Worm (Caenorhabditis elegans) whole organism, mixed stage, embryonic: Measurements from ENCODE around the gene Y116F11A.3.

ENCODE experiments used
- M03D4.4 ChIP-seq: sonication (generic microtip); optimal IDR thresholded peaks from 2 replicates; lab custom pipeline; 2017; ENCODE audit warnings: mild to moderate bottlenecking, missing genetic modification characterization, missing compliant biosample characterization
- blmp-1 ChIP-seq: fragments of 150-350 bp; optimal IDR thresholded peaks from 2 replicates; lab custom pipeline; 2014; ENCODE audit warnings: missing biosample characterization, missing genetic modification characterization
- ceh-83 ChIP-seq: fragments of 200-800 bp; sonication (Bioruptor generic); optimal IDR thresholded peaks from 2 replicates; lab custom pipeline; 2018; ENCODE audit warnings: mild to moderate bottlenecking, missing genetic modification characterization, missing compliant biosample characterization
- cnd-1 ChIP-seq: fragments of 200-800 bp; sonication (Bioruptor generic); optimal IDR thresholded peaks from 2 replicates; lab custom pipeline; 2018; ENCODE audit warnings: mild to moderate bottlenecking, missing genetic modification characterization, missing compliant biosample characterization
- drap-1 ChIP-seq: fragments of 200-800 bp; sonication (Bioruptor generic); optimal IDR thresholded peaks from 3 replicates; lab custom pipeline; 2018; ENCODE audit warnings: mild to moderate bottlenecking, missing genetic modification characterization, missing compliant biosample characterization
- elt-1 ChIP-seq: sonication (generic microtip); optimal IDR thresholded peaks from 2 replicates; lab custom pipeline; 2017; ENCODE audit warnings: missing genetic modification characterization, mild to moderate bottlenecking, missing compliant biosample characterization, antibody characterized with exemption, moderate library complexity, borderline replicate concordance; ENCODE audit not compliant: insufficient read depth
- elt-3 ChIP-seq: fragments of 150-350 bp; optimal IDR thresholded peaks from 2 replicates; lab custom pipeline; 2014; ENCODE audit warnings: missing biosample characterization, missing genetic modification characterization
- hlh-1 ChIP-seq: fragments of 150-350 bp; optimal IDR thresholded peaks from 2 replicates; lab custom pipeline; 2014; ENCODE audit warnings: missing biosample characterization, missing genetic modification reagents, missing genetic modification characterization
- lin-13 ChIP-seq: fragments of 150-350 bp; optimal IDR thresholded peaks from 2 replicates; lab custom pipeline; 2014; ENCODE audit warnings: missing biosample characterization, missing genetic modification characterization
- lin-32 ChIP-seq: fragments of 200-800 bp; sonication (Bioruptor generic); optimal IDR thresholded peaks from 2 replicates; lab custom pipeline; 2018; ENCODE audit warnings: mild to moderate bottlenecking, missing genetic modification characterization, missing compliant biosample characterization
- lsy-2 ChIP-seq: fragments of 150-350 bp; optimal IDR thresholded peaks from 2 replicates; lab custom pipeline; 2014; ENCODE audit warnings: missing biosample characterization, missing genetic modification characterization
- mep-1 ChIP-seq: fragments of 150-350 bp; optimal IDR thresholded peaks from 2 replicates; lab custom pipeline; 2017; ENCODE audit warnings: missing biosample characterization, missing genetic modification reagents, missing genetic modification characterization, inconsistent platforms
- mls-2 ChIP-seq: sonication (generic microtip); optimal IDR thresholded peaks from 2 replicates; lab custom pipeline; 2016; ENCODE audit warnings: mild to moderate bottlenecking, missing genetic modification characterization, moderate library complexity, missing compliant biosample characterization
- nhr-12 ChIP-seq: fragments of 150-350 bp; optimal IDR thresholded peaks from 2 replicates; lab custom pipeline; 2014; ENCODE audit warnings: missing biosample characterization, missing genetic modification characterization
- nhr-2 ChIP-seq: fragments of 150-350 bp; optimal IDR thresholded peaks from 2 replicates; lab custom pipeline; 2014; ENCODE audit warnings: missing biosample characterization, missing genetic modification characterization
- nhr-237 ChIP-seq: fragments of 150-350 bp; optimal IDR thresholded peaks from 2 replicates; lab custom pipeline; 2014; ENCODE audit warnings: missing biosample characterization, missing genetic modification characterization
- nhr-28 ChIP-seq: fragments of 150-350 bp; optimal IDR thresholded peaks from 2 replicates; lab custom pipeline; 2014; ENCODE audit warnings: missing biosample characterization, missing genetic modification characterization
- pha-4 ChIP-seq: fragments of 150-350 bp; optimal IDR thresholded peaks from 2 replicates; lab custom pipeline; 2018; ENCODE audit warnings: missing biosample characterization, missing genetic modification reagents, missing genetic modification characterization
- sem-2 ChIP-seq: fragments of 200-800 bp; sonication (Bioruptor generic); optimal IDR thresholded peaks from 2 replicates; lab custom pipeline; 2018; ENCODE audit warnings: mild to moderate bottlenecking, missing genetic modification characterization, missing compliant biosample characterization
- sptf-1 ChIP-seq: sonication (generic microtip); optimal IDR thresholded peaks from 2 replicates; lab custom pipeline; 2017; ENCODE audit warnings: mild to moderate bottlenecking, missing genetic modification characterization, moderate library complexity, missing compliant biosample characterization
- tbx-8 ChIP-seq: fragments of 200-800 bp; sonication (Bioruptor generic); optimal IDR thresholded peaks from 2 replicates; lab custom pipeline; 2018; ENCODE audit warnings: mild to moderate bottlenecking, missing genetic modification characterization, moderate library complexity, missing compliant biosample characterization
- unc-120 ChIP-seq: sonication (generic microtip); optimal IDR thresholded peaks from 2 replicates; lab custom pipeline; 2017; ENCODE audit warnings: missing genetic modification characterization, missing compliant biosample characterization; ENCODE audit not compliant: poor library complexity, severe bottlenecking
- unc-39 ChIP-seq: fragments of 150-350 bp; optimal IDR thresholded peaks from 2 replicates; lab custom pipeline; 2014; ENCODE audit warnings: missing biosample characterization, missing genetic modification characterization
- unc-62 ChIP-seq: fragments of 150-350 bp; optimal IDR thresholded peaks from 2 replicates; lab custom pipeline; 2014; ENCODE audit warnings: missing biosample characterization, missing genetic modification reagents, missing genetic modification characterization
- zip-8 ChIP-seq: fragments of 150-350 bp; optimal IDR thresholded peaks from 2 replicates; lab custom pipeline; 2014; ENCODE audit warnings: missing biosample characterization, missing genetic modification characterization
- ztf-11 ChIP-seq: fragments of 150-350 bp; optimal IDR thresholded peaks from 2 replicates; lab custom pipeline; 2014; ENCODE audit warnings: missing biosample characterization, missing genetic modification characterization

Gene Y116F11A.3

DNA sequence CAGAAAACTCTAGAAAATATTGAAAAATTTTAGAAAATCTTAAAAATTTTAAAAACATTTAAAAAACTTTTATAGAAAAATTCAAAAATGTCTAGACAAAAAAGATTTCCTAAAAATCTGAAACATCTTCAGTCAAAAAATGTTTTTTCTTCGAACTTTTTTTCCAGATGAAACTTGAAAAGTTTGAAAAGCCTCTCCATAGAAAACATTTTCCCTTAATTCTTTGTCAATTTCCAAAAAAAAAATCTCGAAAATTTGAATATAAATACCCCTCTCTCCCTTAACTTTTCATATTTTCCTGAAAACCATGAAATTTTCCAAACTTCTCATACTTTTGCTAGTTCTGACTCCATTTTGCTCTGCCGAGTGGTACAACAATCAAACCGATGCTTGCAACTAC, at the start of gene Y116F11A.3:
Y116F11A.3 (plus strand) TSS at position 301 of the 400 bp plus-strand sequence.
- TF ChIP-seq lsy-2 (tag; lab: Kevin White, UChicago) (no peak), nhr-2 (tag; lab: Kevin White, UChicago) (no peak), sptf-1 (no peak), unc-39 (tag; lab: Kevin White, UChicago) (no peak), elt-1 (tag; lab: Kevin White, UChicago) (no peak), nhr-237 (tag; lab: Kevin White, UChicago) (no peak), pha-4 (no peak), hlh-1 (tag; lab: Kevin White, UChicago) (no peak), ceh-83 (GFP tag; lab: Kevin White, UChicago) (no peak), blmp-1 (tag; lab: Kevin White, UChicago) (no peak)

DNA sequence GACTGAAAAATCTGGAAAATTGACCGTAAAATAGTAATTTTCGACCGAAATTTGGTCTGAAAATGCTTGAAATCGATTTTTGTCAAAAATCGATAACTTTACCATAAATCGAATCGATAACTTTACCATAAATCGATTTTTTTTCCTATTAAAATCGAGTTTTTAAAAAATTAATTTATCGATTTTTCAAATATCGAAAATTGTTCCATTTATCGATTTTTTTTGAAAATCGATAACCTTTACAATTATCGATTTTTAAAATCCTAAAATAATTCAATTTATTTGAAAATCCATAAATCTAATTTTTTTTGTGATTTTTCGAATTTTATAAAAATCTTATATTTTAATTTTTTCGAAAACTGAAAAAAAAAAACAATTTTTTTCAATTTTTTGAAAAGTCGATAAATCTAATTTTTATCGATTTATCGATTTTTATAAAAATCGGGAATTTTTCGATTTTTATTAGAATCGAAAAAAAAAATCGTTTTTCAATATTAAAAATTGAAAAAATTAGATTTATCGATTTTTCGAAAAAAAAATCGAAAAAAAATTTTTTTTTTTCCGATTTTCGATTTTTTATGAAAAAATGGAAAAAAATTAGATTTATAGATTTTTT, 37.5 kb upstream of the Y116F11A.3 start:
- no peak for TF ChIP-seq M03D4.4 (tag; lab: Kevin White, UChicago)
- TF ChIP-seq nhr-28 (tag; lab: Kevin White, UChicago), result no peak
- TF ChIP-seq nhr-12 (tag; lab: Kevin White, UChicago), result no peak
- TF ChIP-seq lin-13 (tag; lab: Kevin White, UChicago), result no peak
- TF ChIP-seq hlh-1 (tag; lab: Kevin White, UChicago), result no peak
- TF ChIP-seq unc-39 (tag; lab: Kevin White, UChicago), result no peak
- no peak for TF ChIP-seq ztf-11 (tag; lab: Kevin White, UChicago)
- no peak for TF ChIP-seq lin-32 (GFP tag; lab: Kevin White, UChicago)
- TF ChIP-seq pha-4, result no peak
- TF ChIP-seq unc-120 (tag; lab: Kevin White, UChicago), result no peak
- TF ChIP-seq lsy-2 (tag; lab: Kevin White, UChicago), result no peak
- TF ChIP-seq elt-1 (tag; lab: Kevin White, UChicago), result no peak
- TF ChIP-seq nhr-2 (tag; lab: Kevin White, UChicago), result no peak
- TF ChIP-seq zip-8 (tag; lab: Kevin White, UChicago), result no peak
- no peak for TF ChIP-seq elt-3
- TF ChIP-seq nhr-237 (tag; lab: Kevin White, UChicago), result no peak
- TF ChIP-seq, all 35 proteins: peak for 0

DNA sequence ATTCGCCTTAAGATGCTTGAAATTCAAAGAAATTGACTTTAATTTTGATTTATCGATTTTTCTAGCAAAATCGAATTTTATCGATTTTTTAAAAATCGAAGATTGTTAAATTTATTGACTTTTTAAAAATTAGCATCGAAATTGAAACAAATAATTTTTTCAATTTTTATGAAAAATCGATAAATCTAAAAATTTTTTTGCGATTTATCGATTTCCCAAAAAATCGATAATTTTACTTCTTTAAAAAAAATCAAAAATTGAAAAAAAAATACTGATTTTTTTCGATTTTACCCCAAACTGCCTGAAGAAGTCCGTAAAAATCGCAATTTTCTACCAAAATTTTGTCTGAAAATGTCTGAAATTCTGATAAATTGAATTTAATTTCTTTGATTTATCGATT, 36.9 kb upstream of the Y116F11A.3 start:
- TF ChIP-seq tbx-8, result no peak
- TF ChIP-seq, all 35 proteins: peak for 0

DNA sequence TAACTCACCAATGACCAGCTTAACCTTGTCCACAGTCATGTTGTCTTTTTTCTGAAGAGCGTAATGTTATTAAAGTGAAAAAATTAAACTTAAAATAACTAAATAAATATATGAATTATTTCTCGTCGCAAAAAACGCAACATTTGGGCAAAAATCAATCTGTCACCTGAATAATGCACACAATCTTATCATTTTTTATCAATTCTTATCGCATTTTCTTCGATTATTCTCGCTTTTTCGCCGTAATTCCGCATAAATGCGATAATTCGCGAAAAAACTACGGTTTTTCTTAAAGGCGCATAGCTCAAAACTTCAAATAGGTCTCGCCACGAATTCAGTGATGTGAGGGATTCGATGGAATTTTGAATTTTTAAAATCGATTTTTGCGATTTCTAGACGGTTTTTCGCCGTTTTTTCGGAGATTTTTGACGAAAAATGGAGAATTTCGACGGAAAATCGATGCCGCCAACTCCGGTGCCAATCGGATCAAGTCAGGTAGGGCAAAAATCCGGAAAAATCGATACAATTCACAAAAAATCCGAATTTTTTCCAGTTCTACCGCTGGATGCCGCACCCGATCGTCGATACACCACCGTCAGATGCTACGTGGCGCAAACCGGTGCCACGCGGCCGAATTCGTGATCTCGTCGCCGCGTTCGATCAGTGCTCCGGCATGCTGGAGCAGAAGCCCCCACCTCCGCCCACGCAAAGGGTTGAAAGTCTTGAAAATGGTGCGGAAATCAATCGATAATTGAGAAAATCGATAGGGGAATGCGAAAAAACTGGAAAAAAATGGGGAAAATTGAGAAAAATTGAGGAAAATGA, 31.3 kb upstream of the Y116F11A.3 start, which contains the start of the genes Y43F8C.13 and ani-3:
Y43F8C.13 (minus strand) TSS at position 51 of the 825 bp plus-strand sequence.
ani-3 (plus strand) TSS at position 385 of the 825 bp plus-strand sequence.
- TF ChIP-seq cnd-1 (tag; lab: Kevin White, UChicago) (no peak), drap-1 (GFP tag; lab: Kevin White, UChicago) (no peak), unc-39 (tag; lab: Kevin White, UChicago) (no peak), nhr-12 (tag; lab: Kevin White, UChicago) (no peak), tbx-8 (no peak), pha-4 (no peak), zip-8 (tag; lab: Kevin White, UChicago) (no peak), nhr-2 (tag; lab: Kevin White, UChicago) (no peak), mep-1 (no peak), elt-1 (tag; lab: Kevin White, UChicago) (no peak), unc-62 (GFP tag; lab: Kevin White, UChicago) (no peak), ztf-11 (tag; lab: Kevin White, UChicago) (no peak), mls-2 (tag; lab: Kevin White, UChicago) (no peak)

DNA sequence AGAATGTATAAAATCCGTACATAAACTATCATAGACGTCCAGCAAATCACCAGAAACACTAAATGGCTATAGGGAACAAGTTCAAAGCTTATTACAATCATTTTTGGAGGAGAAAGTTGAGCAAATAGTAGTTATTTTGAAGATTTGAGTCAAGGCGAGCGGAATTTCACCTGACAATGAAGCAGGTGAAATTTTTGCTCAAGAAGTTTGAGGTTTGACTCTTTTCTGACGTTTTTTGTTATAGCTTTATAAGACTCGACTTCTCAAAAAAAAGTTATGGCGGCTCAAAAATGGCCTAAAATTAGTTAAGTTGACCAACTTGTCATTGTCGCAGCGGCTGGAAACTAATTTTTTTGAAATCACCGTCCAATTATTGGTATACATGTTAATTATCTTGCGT, 20.0 kb upstream of the Y116F11A.3 start, which contains the start of gene srv-3:
srv-3 (minus strand) TSS at position 101 of the 400 bp plus-strand sequence.
- TF ChIP-seq mls-2 (tag; lab: Kevin White, UChicago), result no peak
- no peak for TF ChIP-seq nhr-2 (tag; lab: Kevin White, UChicago)
- TF ChIP-seq hlh-1 (tag; lab: Kevin White, UChicago), result no peak
- no peak for TF ChIP-seq unc-120 (tag; lab: Kevin White, UChicago)
- TF ChIP-seq lin-13 (tag; lab: Kevin White, UChicago), result no peak
- TF ChIP-seq sem-2 (GFP tag; lab: Kevin White, UChicago), result no peak
- no peak for TF ChIP-seq elt-1 (tag; lab: Kevin White, UChicago)
- TF ChIP-seq zip-8 (tag; lab: Kevin White, UChicago), result no peak
- TF ChIP-seq tbx-8, result no peak
